Worm (Caenorhabditis elegans) whole organism, L3 larva: ENCODE measurements around the gene F55C5.10.

Experiments
- ZK546.5 ChIP-seq: sonication (generic microtip); optimal IDR thresholded peaks from 2 replicates; lab custom pipeline; 2017; ENCODE audit warnings: missing biosample characterization, missing genetic modification characterization
- aly-2 ChIP-seq: fragments of 150-350 bp; optimal IDR thresholded peaks from 2 replicates; lab custom pipeline; 2014; ENCODE audit warnings: missing biosample characterization, missing genetic modification characterization
- ama-1 ChIP-seq: fragments of 150-350 bp; optimal IDR thresholded peaks from 2 replicates; lab custom pipeline; 2018
- ceh-16 ChIP-seq: sonication (generic microtip); optimal IDR thresholded peaks from 2 replicates; lab custom pipeline; 2017; ENCODE audit warnings: missing biosample characterization, missing genetic modification characterization
- ceh-82 ChIP-seq: fragments of 150-350 bp; optimal IDR thresholded peaks from 2 replicates; lab custom pipeline; 2014; ENCODE audit warnings: missing biosample characterization, missing genetic modification characterization
- ceh-9 ChIP-seq: sonication (generic microtip); optimal IDR thresholded peaks from 2 replicates; lab custom pipeline; 2018; ENCODE audit warnings: missing biosample characterization, missing genetic modification characterization
- daf-12 ChIP-seq: fragments of 150-350 bp; optimal IDR thresholded peaks from 2 replicates; lab custom pipeline; 2014; ENCODE audit warnings: missing biosample characterization, missing genetic modification reagents, missing genetic modification characterization
- egl-27 ChIP-seq: sonication (generic microtip); optimal IDR thresholded peaks from 4 replicates; lab custom pipeline; 2017; ENCODE audit warnings: missing biosample characterization, missing genetic modification reagents, missing genetic modification characterization
- egl-5 ChIP-seq: fragments of 150-350 bp; optimal IDR thresholded peaks from 2 replicates; lab custom pipeline; 2017; ENCODE audit warnings: missing biosample characterization, missing genetic modification reagents, missing genetic modification characterization, inconsistent platforms
- elt-2 ChIP-seq: sonication (generic microtip); optimal IDR thresholded peaks from 2 replicates; lab custom pipeline; 2016; ENCODE audit warnings: missing genetic modification reagents, mild to moderate bottlenecking, missing genetic modification characterization, missing compliant biosample characterization
- elt-3 ChIP-seq, 3 experiments: fragments of 150-350 bp in 1 of 3; sonication (generic microtip) in 2 of 3; optimal IDR thresholded peaks; 2 replicates in 2 of 3; 4 replicates in 1 of 3; lab custom pipeline; 2014 to 2017; ENCODE audit warnings: missing biosample characterization in 3 of 3, missing genetic modification characterization in 3 of 3
- eor-1 ChIP-seq, 2 experiments: fragments of 150-350 bp; optimal IDR thresholded peaks; 2 replicates each; lab custom pipeline; 2014 to 2018; ENCODE audit warnings: missing biosample characterization in 2 of 2, missing genetic modification characterization in 2 of 2
- fkh-10 ChIP-seq: sonication (generic microtip); optimal IDR thresholded peaks from 2 replicates; lab custom pipeline; 2017; ENCODE audit warnings: missing biosample characterization, missing genetic modification reagents, missing genetic modification characterization
- hmg-11 ChIP-seq: sonication (generic microtip); optimal IDR thresholded peaks from 2 replicates; lab custom pipeline; 2016; ENCODE audit warnings: missing genetic modification characterization, missing compliant biosample characterization
- jun-1 ChIP-seq: fragments of 150-350 bp; optimal IDR thresholded peaks from 2 replicates; lab custom pipeline; 2014; ENCODE audit warnings: missing biosample characterization, missing genetic modification reagents, missing genetic modification characterization
- lin-15B ChIP-seq: fragments of 150-350 bp; optimal IDR thresholded peaks from 2 replicates; lab custom pipeline; 2014; ENCODE audit warnings: missing biosample characterization, missing genetic modification characterization
- lin-39 ChIP-seq: fragments of 150-350 bp; optimal IDR thresholded peaks from 2 replicates; lab custom pipeline; 2018; ENCODE audit warnings: missing biosample characterization, missing genetic modification reagents, missing genetic modification characterization
- lsy-12 ChIP-seq: sonication (generic microtip); optimal IDR thresholded peaks from 2 replicates; lab custom pipeline; 2016; ENCODE audit warnings: mild to moderate bottlenecking, missing genetic modification characterization, missing compliant biosample characterization
- mml-1 ChIP-seq: fragments of 150-350 bp; sonication (generic microtip); optimal IDR thresholded peaks from 3 replicates; lab custom pipeline; 2014; ENCODE audit warnings: missing biosample characterization, missing genetic modification characterization
- nfya-1 ChIP-seq: sonication (generic microtip); optimal IDR thresholded peaks from 2 replicates; lab custom pipeline; 2017; ENCODE audit warnings: missing genetic modification characterization, mild to moderate bottlenecking, missing compliant biosample characterization, antibody characterized with exemption, moderate library complexity; ENCODE audit not compliant: insufficient read depth
- nhr-11 ChIP-seq: fragments of 150-350 bp; optimal IDR thresholded peaks from 2 replicates; lab custom pipeline; 2014; ENCODE audit warnings: missing biosample characterization, missing genetic modification characterization
- nhr-12 ChIP-seq: fragments of 150-350 bp; optimal IDR thresholded peaks from 2 replicates; lab custom pipeline; 2014; ENCODE audit warnings: missing biosample characterization, missing genetic modification characterization
- nhr-23 ChIP-seq: fragments of 150-350 bp; optimal IDR thresholded peaks from 2 replicates; lab custom pipeline; 2014; ENCODE audit warnings: missing biosample characterization, missing genetic modification reagents, missing genetic modification characterization
- nhr-237 ChIP-seq: fragments of 150-350 bp; optimal IDR thresholded peaks from 2 replicates; lab custom pipeline; 2014; ENCODE audit warnings: missing biosample characterization, missing genetic modification characterization
- nhr-25 ChIP-seq: sonication (generic microtip); optimal IDR thresholded peaks from 2 replicates; lab custom pipeline; 2017; ENCODE audit warnings: missing biosample characterization, missing genetic modification characterization
- nhr-28 ChIP-seq: fragments of 150-350 bp; optimal IDR thresholded peaks from 2 replicates; lab custom pipeline; 2014; ENCODE audit warnings: missing biosample characterization, missing genetic modification characterization
- nhr-43 ChIP-seq: sonication (generic microtip); optimal IDR thresholded peaks from 2 replicates; lab custom pipeline; 2016; ENCODE audit warnings: mild to moderate bottlenecking, missing genetic modification characterization, missing compliant biosample characterization; ENCODE audit not compliant: poor library complexity, severe bottlenecking
- nhr-67 ChIP-seq: fragments of 150-350 bp; optimal IDR thresholded peaks from 2 replicates; lab custom pipeline; 2014; ENCODE audit warnings: missing biosample characterization, missing genetic modification characterization
- nhr-76 ChIP-seq: fragments of 150-350 bp; sonication (generic microtip); optimal IDR thresholded peaks from 5 replicates; lab custom pipeline; 2014; ENCODE audit warnings: missing biosample characterization, missing genetic modification characterization
- nhr-77 ChIP-seq: fragments of 150-350 bp; optimal IDR thresholded peaks from 2 replicates; lab custom pipeline; 2014; ENCODE audit warnings: missing biosample characterization, missing genetic modification characterization
- pha-4 ChIP-seq: fragments of 150-350 bp; optimal IDR thresholded peaks from 2 replicates; lab custom pipeline; 2014; ENCODE audit warnings: missing biosample characterization, missing genetic modification reagents, missing genetic modification characterization
- skn-1 ChIP-seq: fragments of 150-350 bp; optimal IDR thresholded peaks from 2 replicates; lab custom pipeline; 2014; ENCODE audit warnings: missing biosample characterization, missing genetic modification characterization
- snpc-4 ChIP-seq: fragments of 150-350 bp; optimal IDR thresholded peaks from 2 replicates; lab custom pipeline; 2014; ENCODE audit warnings: missing biosample characterization, missing genetic modification characterization
- unc-62 ChIP-seq: fragments of 150-350 bp; sonication (generic microtip); optimal IDR thresholded peaks from 4 replicates; lab custom pipeline; 2014; ENCODE audit warnings: missing biosample characterization, missing genetic modification reagents, missing genetic modification characterization
- zag-1 ChIP-seq: fragments of 150-350 bp; optimal IDR thresholded peaks from 2 replicates; lab custom pipeline; 2014; ENCODE audit warnings: missing biosample characterization, missing genetic modification characterization
- ztf-4 ChIP-seq: fragments of 150-350 bp; optimal IDR thresholded peaks from 2 replicates; lab custom pipeline; 2014; ENCODE audit warnings: missing biosample characterization, missing genetic modification characterization

F55C5.10 gene

DNA sequence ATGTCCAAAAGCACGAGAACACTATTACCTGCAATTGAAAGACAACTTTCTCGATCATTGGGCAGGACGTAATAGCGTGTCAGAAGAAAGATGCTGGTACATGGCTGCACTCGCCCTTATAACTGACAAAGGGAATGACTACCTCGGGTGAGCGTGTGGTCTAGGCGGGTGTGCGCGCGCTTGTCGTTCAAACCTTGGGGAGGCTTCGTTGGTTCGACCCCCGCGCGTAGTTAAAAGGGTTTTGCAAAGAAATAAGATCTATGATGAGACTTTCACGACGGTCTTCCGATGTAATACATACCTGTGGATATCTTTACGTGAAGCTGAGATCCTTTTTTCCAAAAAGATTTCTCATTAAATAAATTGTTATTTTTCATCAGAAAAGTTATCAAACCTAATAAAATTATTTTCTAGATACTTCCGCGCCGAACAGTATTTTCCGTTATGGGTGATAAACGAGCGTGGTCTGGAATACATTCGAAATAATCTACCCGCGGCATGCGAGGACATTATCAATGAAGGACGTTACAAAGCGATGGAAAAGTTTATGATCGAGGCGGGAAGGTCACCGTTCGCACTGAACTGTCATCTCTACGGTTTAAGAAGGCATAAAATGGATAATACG, 20.3 kb downstream of the F55C5.10 start (continued):
- TF ChIP-seq ztf-4: peak; percentile 71
- peak; percentile 82 for TF ChIP-seq aly-2 (tag; lab: Kevin White, UChicago)
- no peak for TF ChIP-seq nhr-237
- TF ChIP-seq mml-1 (tag; lab: Kevin White, UChicago): peak; percentile 5
- peak; percentile 26 for TF ChIP-seq nhr-11
- TF ChIP-seq egl-27 (tag; lab: Kevin White, UChicago): peak; percentile 1
- no peak for TF ChIP-seq daf-12
- peak in 2 of 3 experiments; percentile 28 to 77 for TF ChIP-seq elt-3 (tag; optimal IDR thresholded peaks at IDR 0.05; lab: Kevin White, UChicago)
- peak; percentile 88 for TF ChIP-seq ama-1
- TF ChIP-seq lin-39 (tag; lab: Kevin White, UChicago): peak; percentile 89
- TF ChIP-seq nhr-23 (tag; lab: Kevin White, UChicago): peak; percentile 70
- TF ChIP-seq lsy-12 (tag; lab: Kevin White, UChicago): peak; percentile 94
- peak; percentile 94 for TF ChIP-seq ceh-82 (tag; lab: Kevin White, UChicago)
- no peak for TF ChIP-seq ceh-9
- TF ChIP-seq nhr-25 (tag; lab: Kevin White, UChicago): peak; percentile 70
- peak; percentile 63 for TF ChIP-seq elt-2 (tag; lab: Kevin White, UChicago)

DNA sequence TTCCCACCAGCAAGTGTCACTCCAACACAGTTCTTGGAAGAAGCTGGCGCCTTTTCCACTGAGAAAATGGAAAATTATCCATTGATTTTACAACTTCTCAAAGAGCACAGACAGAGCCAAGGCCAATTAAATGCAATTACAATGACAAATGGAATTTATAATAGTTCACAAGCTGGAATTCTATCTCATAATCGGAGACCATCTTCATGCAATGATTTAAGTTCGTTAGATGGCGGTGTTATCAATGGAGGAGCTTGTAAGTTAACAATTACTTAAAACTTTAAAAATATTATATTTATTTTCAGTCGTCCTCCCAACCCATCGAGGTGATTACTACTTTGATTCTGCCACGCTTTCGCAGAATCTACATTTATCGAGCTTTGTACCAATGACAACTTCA, 22.4 kb downstream of the F55C5.10 start:
- TF ChIP-seq zag-1 (no peak), nhr-25 (tag; lab: Kevin White, UChicago) (no peak), skn-1 (tag; lab: Kevin White, UChicago) (no peak), snpc-4 (tag; lab: Kevin White, UChicago) (no peak), hmg-11 (tag; lab: Kevin White, UChicago) (no peak), nfya-1 (no peak), ama-1 (no peak), nhr-28 (tag; lab: Kevin White, UChicago) (no peak), nhr-76 (no peak), egl-27 (tag; lab: Kevin White, UChicago) (no peak), nhr-77 (tag; lab: Kevin White, UChicago) (no peak), daf-12 (no peak), fkh-10 (GFP tag; lab: Kevin White, UChicago) (no peak), ZK546.5 (tag; lab: Kevin White, UChicago) (no peak), nhr-67 (tag; lab: Kevin White, UChicago) (no peak), eor-1 (tag; optimal IDR thresholded peaks at IDR 0.05; lab: Kevin White, UChicago) (no peak)

- no peak for TF ChIP-seq nhr-23 (tag; lab: Kevin White, UChicago)
Observed at ce11 chrV:12307011-12307540, 23.8 kb downstream of the F55C5.10 start, which contains the start of gene srg-45. Gene srg-45, plus strand, starts transcription at chrV:12307490.

DNA sequence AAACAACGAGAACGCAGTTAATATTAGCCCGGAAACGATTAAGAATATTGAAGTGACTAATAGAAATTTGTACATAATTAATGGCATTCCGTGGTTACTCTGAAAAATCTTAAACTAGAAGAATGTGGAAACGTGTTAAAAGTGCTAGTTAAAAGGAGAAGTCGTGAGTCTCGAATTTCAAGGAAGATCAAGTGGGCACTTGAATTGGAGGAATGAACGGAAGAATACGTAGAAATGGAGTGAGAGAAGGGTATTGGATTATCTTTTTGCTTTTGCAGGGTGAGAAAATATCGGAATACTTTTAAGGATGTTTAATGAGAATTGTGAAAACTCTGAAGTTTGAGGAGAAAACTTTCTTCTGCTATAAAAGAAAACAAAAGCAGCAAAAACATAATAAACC, 27.0 kb downstream of the F55C5.10 start, which contains the start of gene hpo-30:
hpo-30 (minus strand) TSS at position 101 of the 400 bp plus-strand sequence.
- no peak for TF ChIP-seq pha-4 (tag; lab: Kevin White, UChicago)
- TF ChIP-seq lin-15B (tag; lab: Kevin White, UChicago): no peak
- TF ChIP-seq nhr-11: no peak
- TF ChIP-seq zag-1: no peak
- TF ChIP-seq jun-1 (tag; lab: Kevin White, UChicago): no peak
- TF ChIP-seq ceh-16 (tag; lab: Kevin White, UChicago): no peak
- no peak for TF ChIP-seq aly-2 (tag; lab: Kevin White, UChicago)
- TF ChIP-seq elt-3 (tag; optimal IDR thresholded peaks at IDR 0.05; lab: Kevin White, UChicago): no peak
- no peak for TF ChIP-seq nhr-43
- no peak for TF ChIP-seq nhr-77 (tag; lab: Kevin White, UChicago)
- no peak for TF ChIP-seq lin-39 (tag; lab: Kevin White, UChicago)
- TF ChIP-seq fkh-10 (GFP tag; lab: Kevin White, UChicago): no peak
- TF ChIP-seq elt-2 (tag; lab: Kevin White, UChicago): no peak
- TF ChIP-seq egl-5 (tag; lab: Kevin White, UChicago): no peak
- no peak for TF ChIP-seq nhr-12 (tag; lab: Kevin White, UChicago)
- TF ChIP-seq unc-62: no peak
